Worm (Caenorhabditis elegans): ENCODE measurements around the gene snn-1.

snn-1 gene

ce11 chrIV:1845061-1845460, 30.1 kb upstream of the snn-1 start (continued):
- peak in 1 of 2 experiments; percentile 15 for TF ChIP-seq lin-35 (GFP tag; optimal IDR thresholded peaks at IDR 0.05)
- TF ChIP-seq nhr-71 (tag; optimal IDR thresholded peaks at IDR 0.05), result peak; percentile 30
- no peak for TF ChIP-seq nhr-84 (tag; optimal IDR thresholded peaks at IDR 0.05)
- TF ChIP-seq fkh-4 (tag; optimal IDR thresholded peaks at IDR 0.05; ENCODE audit: borderline replicate concordance), result no peak
- TF ChIP-seq unc-62 (GFP tag; optimal IDR thresholded peaks at IDR 0.05), result no peak
- TF ChIP-seq elt-3 (tag; optimal IDR thresholded peaks at IDR 0.05), result peak in 4 of 6 experiments; percentile 1 to 70 (median 36)
- no peak for TF ChIP-seq ceh-8 (GFP tag; optimal IDR thresholded peaks at IDR 0.05)
- TF ChIP-seq C34B4.2 (tag; optimal IDR thresholded peaks at IDR 0.05), result no peak
- no peak for TF ChIP-seq nhr-90 (tag; optimal IDR thresholded peaks at IDR 0.05; ENCODE audit: poor library complexity)
- TF ChIP-seq ceh-82 (tag; optimal IDR thresholded peaks at IDR 0.05), result peak in 1 of 3 experiments; percentile 68
- no peak for TF ChIP-seq nhr-47 (tag; optimal IDR thresholded peaks at IDR 0.05)
- no peak for TF ChIP-seq pag-3 (tag; optimal IDR thresholded peaks at IDR 0.05; ENCODE audit: borderline replicate concordance, insufficient read depth)
- TF ChIP-seq zip-4 (GFP tag; optimal IDR thresholded peaks at IDR 0.05), result no peak
- no peak for TF ChIP-seq zag-1 (tag; optimal IDR thresholded peaks at IDR 0.05)
- no peak for TF ChIP-seq lin-15B (tag; optimal IDR thresholded peaks at IDR 0.05)
- no peak for TF ChIP-seq egl-27 (tag; optimal IDR thresholded peaks at IDR 0.05)
- TF ChIP-seq hpl-2 (GFP tag; optimal IDR thresholded peaks at IDR 0.05), result no peak
- no peak for TF ChIP-seq skn-1 (tag; optimal IDR thresholded peaks at IDR 0.05)
- TF ChIP-seq nhr-19 (GFP tag; conservative IDR thresholded peaks at IDR 0.05), result no peak
- peak in 1 of 2 experiments; percentile 0 for TF ChIP-seq mdl-1 (tag; optimal IDR thresholded peaks at IDR 0.05)
- TF ChIP-seq nhr-85 (tag), result no peak
- TF ChIP-seq efl-3 (GFP tag; optimal IDR thresholded peaks at IDR 0.05), result no peak
- TF ChIP-seq ama-1 (optimal IDR thresholded peaks at IDR 0.05), result no peak
- TF ChIP-seq mab-9 (GFP tag; IDR thresholded peaks at IDR 0.05), result no peak
- no peak for TF ChIP-seq sup-37 (GFP tag; optimal IDR thresholded peaks at IDR 0.05)
- TF ChIP-seq mef-2 (tag; optimal IDR thresholded peaks at IDR 0.05), result no peak
- TF ChIP-seq nhr-237 (tag; optimal IDR thresholded peaks at IDR 0.05), result no peak
- peak in 1 of 2 experiments; percentile 35 for TF ChIP-seq lsy-2 (tag; optimal IDR thresholded peaks at IDR 0.05)
- no peak for TF ChIP-seq aha-1 (tag; optimal IDR thresholded peaks at IDR 0.05)
- peak; percentile 35 for TF ChIP-seq nhr-20 (tag; optimal IDR thresholded peaks at IDR 0.05)
- TF ChIP-seq fkh-10 (GFP tag; optimal IDR thresholded peaks at IDR 0.05), result peak; percentile 21

DNA sequence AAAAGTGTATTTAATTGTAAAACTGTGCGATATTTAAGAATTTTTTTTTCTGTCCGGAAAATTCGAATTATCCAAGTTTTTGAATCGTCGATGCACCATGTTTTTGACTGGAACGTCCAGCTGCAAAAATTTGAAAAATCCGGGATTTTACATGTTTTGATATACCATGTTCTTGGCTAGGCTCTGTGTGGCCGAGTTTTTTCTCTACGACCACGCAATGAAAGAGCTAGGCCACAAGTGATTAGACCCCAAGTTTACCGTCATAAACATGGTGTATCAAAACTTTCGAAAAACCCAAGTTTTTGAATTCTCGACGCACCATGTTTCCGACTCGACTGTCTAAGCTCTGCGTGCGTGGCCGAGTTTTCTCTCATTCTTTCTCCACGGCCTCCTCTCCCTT, 29.7 kb upstream of the snn-1 start:
- TF ChIP-seq nhr-237 (tag; optimal IDR thresholded peaks at IDR 0.05) (no peak), unc-62 (GFP tag; optimal IDR thresholded peaks at IDR 0.05) (no peak), ces-1 (GFP tag; optimal IDR thresholded peaks at IDR 0.05) (no peak), unc-98 (GFP tag; IDR thresholded peaks at IDR 0.05) (no peak), efl-1 (optimal IDR thresholded peaks at IDR 0.05) (no peak), efl-1 (GFP tag; optimal IDR thresholded peaks at IDR 0.05 in 1 of 2) (no peak), swsn-7 (tag; optimal IDR thresholded peaks at IDR 0.05) (no peak), pax-3 (tag; optimal IDR thresholded peaks at IDR 0.05) (no peak), unc-30 (tag; optimal IDR thresholded peaks at IDR 0.05) (no peak), lin-39 (tag; optimal IDR thresholded peaks at IDR 0.05) (no peak), alr-1 (tag; optimal IDR thresholded peaks at IDR 0.05; ENCODE audit: borderline replicate concordance) (no peak), lsy-2 (tag; optimal IDR thresholded peaks at IDR 0.05) (no peak), tlp-1 (tag; optimal IDR thresholded peaks at IDR 0.05) (no peak), isw-1 (GFP tag; IDR thresholded peaks at IDR 0.05) (no peak), lin-13 (GFP tag; optimal IDR thresholded peaks at IDR 0.05) (no peak), jun-1 (tag; optimal IDR thresholded peaks at IDR 0.05) (no peak), C34B4.2 (tag; optimal IDR thresholded peaks at IDR 0.05) (no peak), fkh-8 (tag; optimal IDR thresholded peaks at IDR 0.05) (no peak)

Measured in whole organism, L1 larva.